Worm (Caenorhabditis elegans) whole organism, L2 larva: ENCODE measurements around the gene frpr-3.
A peak's percentile ranks its signal among the peaks of the same experiment; 100 is the strongest.

Source experiments
- C34F6.9 ChIP-seq: fragments of 150-350 bp; optimal IDR thresholded peaks from 2 replicates; lab custom pipeline; 2014; ENCODE audit warnings: missing biosample characterization, missing genetic modification characterization
- F13H6.1 ChIP-seq: sonication (generic microtip); optimal IDR thresholded peaks from 2 replicates; lab custom pipeline; 2016; ENCODE audit warnings: missing genetic modification characterization, missing compliant biosample characterization
- R02D3.7 ChIP-seq: fragments of 150-350 bp; optimal IDR thresholded peaks from 2 replicates; lab custom pipeline; 2014; ENCODE audit warnings: missing biosample characterization, missing genetic modification characterization
- Y55F3AM.14 ChIP-seq: fragments of 200-800 bp; sonication (Bioruptor generic); optimal IDR thresholded peaks from 2 replicates; lab custom pipeline; 2018; ENCODE audit warnings: mild to moderate bottlenecking, missing genetic modification characterization, missing compliant biosample characterization
- ZK546.5 ChIP-seq: sonication (generic microtip); optimal IDR thresholded peaks from 2 replicates; lab custom pipeline; 2017; ENCODE audit warnings: missing biosample characterization, missing genetic modification characterization
- alr-1 ChIP-seq: fragments of 150-350 bp; optimal IDR thresholded peaks from 2 replicates; lab custom pipeline; 2014; ENCODE audit warnings: missing biosample characterization, missing genetic modification characterization
- aly-2 ChIP-seq: fragments of 150-350 bp; optimal IDR thresholded peaks from 2 replicates; lab custom pipeline; 2014; ENCODE audit warnings: missing biosample characterization, missing genetic modification characterization
- ama-1 ChIP-seq: fragments of 150-350 bp; optimal IDR thresholded peaks from 2 replicates; lab custom pipeline; 2018; ENCODE audit warnings: inconsistent platforms
- blmp-1 ChIP-seq: sonication (generic microtip); optimal IDR thresholded peaks from 2 replicates; lab custom pipeline; 2017; ENCODE audit warnings: missing genetic modification characterization, mild to moderate bottlenecking, missing compliant biosample characterization, antibody characterized with exemption, moderate library complexity; ENCODE audit not compliant: insufficient read depth
- ceh-16 ChIP-seq: fragments of 150-350 bp; optimal IDR thresholded peaks from 2 replicates; lab custom pipeline; 2014; ENCODE audit warnings: missing biosample characterization, missing genetic modification characterization
- ceh-82 ChIP-seq: fragments of 150-350 bp; optimal IDR thresholded peaks from 2 replicates; lab custom pipeline; 2014; ENCODE audit warnings: missing biosample characterization, missing genetic modification characterization
- crh-2 ChIP-seq: sonication (generic microtip); optimal IDR thresholded peaks from 2 replicates; lab custom pipeline; 2017; ENCODE audit warnings: missing biosample characterization, missing genetic modification characterization
- dmd-4 ChIP-seq: sonication (generic microtip); optimal IDR thresholded peaks from 2 replicates; lab custom pipeline; 2017; ENCODE audit warnings: missing biosample characterization, missing genetic modification characterization
- egl-27 ChIP-seq: sonication (generic microtip); optimal IDR thresholded peaks from 3 replicates; lab custom pipeline; 2017; ENCODE audit warnings: missing biosample characterization, missing genetic modification reagents, missing genetic modification characterization
- elt-1 ChIP-seq: fragments of 150-350 bp; optimal IDR thresholded peaks from 2 replicates; lab custom pipeline; 2014; ENCODE audit warnings: missing biosample characterization, missing genetic modification characterization
- elt-3 ChIP-seq: sonication (generic microtip); optimal IDR thresholded peaks from 2 replicates; lab custom pipeline; 2017; ENCODE audit warnings: missing biosample characterization, missing genetic modification characterization
- fos-1 ChIP-seq: fragments of 150-350 bp; optimal IDR thresholded peaks from 2 replicates; lab custom pipeline; 2014; ENCODE audit warnings: missing biosample characterization, missing genetic modification characterization
- gmeb-1 ChIP-seq: fragments of 150-350 bp; optimal IDR thresholded peaks from 2 replicates; lab custom pipeline; 2014; ENCODE audit warnings: missing biosample characterization, missing genetic modification characterization
- lin-11 ChIP-seq: fragments of 150-350 bp; sonication (generic microtip); optimal IDR thresholded peaks from 2 replicates; lab custom pipeline; 2014; ENCODE audit warnings: missing biosample characterization, missing genetic modification characterization, inconsistent platforms, mixed read lengths
- lin-13 ChIP-seq: fragments of 150-350 bp; optimal IDR thresholded peaks from 2 replicates; lab custom pipeline; 2014; ENCODE audit warnings: missing biosample characterization, missing genetic modification reagents, missing genetic modification characterization
- lin-39 ChIP-seq: fragments of 150-350 bp; optimal IDR thresholded peaks from 2 replicates; lab custom pipeline; 2014; ENCODE audit warnings: missing biosample characterization, missing genetic modification reagents, missing genetic modification characterization
- lsy-2 ChIP-seq, 2 experiments: fragments of 150-350 bp in 1 of 2; sonication (generic microtip) in 1 of 2; optimal IDR thresholded peaks; 2 replicates each; lab custom pipeline; 2014 to 2017; ENCODE audit warnings: missing biosample characterization in 2 of 2, missing genetic modification characterization in 2 of 2
- mab-5 ChIP-seq: fragments of 150-350 bp; optimal IDR thresholded peaks from 2 replicates; lab custom pipeline; 2014; ENCODE audit warnings: missing biosample characterization, missing genetic modification characterization
- mbf-1 ChIP-seq: sonication (generic microtip); optimal IDR thresholded peaks from 2 replicates; lab custom pipeline; 2017; ENCODE audit warnings: missing biosample characterization, missing genetic modification characterization
- mdl-1 ChIP-seq, 2 experiments: fragments of 150-350 bp in 1 of 2; sonication (generic microtip) in 1 of 2; optimal IDR thresholded peaks; 2 replicates each; lab custom pipeline; 2017; ENCODE audit warnings: missing biosample characterization in 2 of 2, missing genetic modification characterization in 2 of 2
- nhr-10 ChIP-seq: sonication (generic microtip); optimal IDR thresholded peaks from 2 replicates; lab custom pipeline; 2017; ENCODE audit warnings: missing biosample characterization, missing genetic modification characterization
- nhr-11 ChIP-seq: fragments of 150-350 bp; optimal IDR thresholded peaks from 2 replicates; lab custom pipeline; 2014; ENCODE audit warnings: missing biosample characterization, missing genetic modification characterization
- nhr-12 ChIP-seq: fragments of 150-350 bp; optimal IDR thresholded peaks from 2 replicates; lab custom pipeline; 2014; ENCODE audit warnings: missing biosample characterization, missing genetic modification characterization
- nhr-129 ChIP-seq: fragments of 150-350 bp; optimal IDR thresholded peaks from 2 replicates; lab custom pipeline; 2014; ENCODE audit warnings: missing biosample characterization, missing genetic modification characterization
- nhr-21 ChIP-seq: fragments of 150-350 bp; optimal IDR thresholded peaks from 2 replicates; lab custom pipeline; 2014; ENCODE audit warnings: missing biosample characterization, missing genetic modification characterization
- nhr-23 ChIP-seq: fragments of 150-350 bp; optimal IDR thresholded peaks from 2 replicates; lab custom pipeline; 2014; ENCODE audit warnings: missing biosample characterization, missing genetic modification reagents, missing genetic modification characterization
- nhr-237 ChIP-seq: fragments of 150-350 bp; optimal IDR thresholded peaks from 2 replicates; lab custom pipeline; 2014; ENCODE audit warnings: missing biosample characterization, missing genetic modification characterization
- nhr-25 ChIP-seq: fragments of 150-350 bp; sonication (generic microtip); optimal IDR thresholded peaks from 3 replicates; lab custom pipeline; 2014; ENCODE audit warnings: missing biosample characterization, missing genetic modification characterization
- nhr-6 ChIP-seq: fragments of 150-350 bp; optimal IDR thresholded peaks from 2 replicates; lab custom pipeline; 2014; ENCODE audit warnings: missing biosample characterization, missing genetic modification characterization
- nhr-77 ChIP-seq: fragments of 150-350 bp; optimal IDR thresholded peaks from 2 replicates; lab custom pipeline; 2014; ENCODE audit warnings: missing biosample characterization, missing genetic modification characterization
- peb-1 ChIP-seq: fragments of 150-350 bp; optimal IDR thresholded peaks from 2 replicates; lab custom pipeline; 2014; ENCODE audit warnings: missing biosample characterization, missing genetic modification characterization
- sem-4 ChIP-seq: fragments of 150-350 bp; optimal IDR thresholded peaks from 2 replicates; lab custom pipeline; 2014; ENCODE audit warnings: missing biosample characterization, missing genetic modification reagents, missing genetic modification characterization
- skn-1 ChIP-seq: sonication (generic microtip); optimal IDR thresholded peaks from 2 replicates; lab custom pipeline; 2017; ENCODE audit warnings: missing biosample characterization, missing genetic modification characterization
- sma-3 ChIP-seq: sonication (generic microtip); optimal IDR thresholded peaks from 2 replicates; lab custom pipeline; 2016; ENCODE audit warnings: missing genetic modification reagents, missing genetic modification characterization, missing compliant biosample characterization
- sma-9 ChIP-seq, 2 experiments: fragments of 150-350 bp in 1 of 2; sonication (generic microtip) in 1 of 2; optimal IDR thresholded peaks; 2 replicates each; lab custom pipeline; 2014 to 2016; ENCODE audit warnings: missing genetic modification characterization in 2 of 2, mild to moderate bottlenecking in 1 of 2, missing biosample characterization in 1 of 2, missing compliant biosample characterization in 1 of 2, missing genetic modification reagents in 1 of 2, moderate library complexity in 1 of 2
- snpc-4 ChIP-seq: fragments of 150-350 bp; optimal IDR thresholded peaks from 2 replicates; lab custom pipeline; 2014; ENCODE audit warnings: missing biosample characterization, missing genetic modification characterization
- unc-39 ChIP-seq: fragments of 150-350 bp; optimal IDR thresholded peaks from 2 replicates; lab custom pipeline; 2014; ENCODE audit warnings: missing biosample characterization, missing genetic modification characterization
- unc-55 ChIP-seq: fragments of 150-350 bp; sonication (generic microtip); optimal IDR thresholded peaks from 3 replicates; lab custom pipeline; 2014; ENCODE audit warnings: missing biosample characterization, missing genetic modification reagents, missing genetic modification characterization
- unc-62 ChIP-seq: fragments of 150-350 bp; optimal IDR thresholded peaks from 2 replicates; lab custom pipeline; 2014; ENCODE audit warnings: missing biosample characterization, missing genetic modification reagents, missing genetic modification characterization
- zag-1 ChIP-seq: fragments of 150-350 bp; optimal IDR thresholded peaks from 2 replicates; lab custom pipeline; 2014; ENCODE audit warnings: missing biosample characterization, missing genetic modification characterization
- ztf-1 ChIP-seq: fragments of 200-800 bp; sonication (Bioruptor generic); conservative IDR thresholded peaks from 2 replicates; pipeline ENCODE4 v1.3.6; 2022; ENCODE audit warnings: missing genetic modification characterization, missing compliant biosample characterization
- ztf-11 ChIP-seq: sonication (generic microtip); optimal IDR thresholded peaks from 2 replicates; lab custom pipeline; 2017; ENCODE audit warnings: missing biosample characterization, missing genetic modification characterization
- ztf-4 ChIP-seq: fragments of 150-350 bp; optimal IDR thresholded peaks from 2 replicates; lab custom pipeline; 2014; ENCODE audit warnings: missing biosample characterization, missing genetic modification characterization

The frpr-3 gene

ce11 chrV:7728003-7728678 lies 42.9 kb upstream of the frpr-3 start:
- TF ChIP-seq sem-4 (peak; percentile 50), F13H6.1 (peak; percentile 94), lin-39 (tag; lab: Kevin White, UChicago) (no peak), nhr-77 (tag; lab: Kevin White, UChicago) (no peak), elt-1 (tag; lab: Kevin White, UChicago) (no peak), gmeb-1 (tag; lab: Kevin White, UChicago) (no peak), nhr-129 (tag; lab: Kevin White, UChicago) (peak; percentile 91), egl-27 (peak; percentile 42), lin-13 (GFP tag; lab: Kevin White, UChicago) (peak; percentile 71), Y55F3AM.14 (peak; percentile 88), elt-3 (tag; lab: Kevin White, UChicago) (no peak), lsy-2 (tag; optimal IDR thresholded peaks at IDR 0.05; lab: Kevin White, UChicago) (peak; percentile 51 to 75), ceh-82 (tag; lab: Kevin White, UChicago) (no peak), alr-1 (tag; lab: Kevin White, UChicago) (no peak), nhr-6 (tag; lab: Kevin White, UChicago) (no peak), mab-5 (tag; lab: Kevin White, UChicago) (peak; percentile 77), ZK546.5 (tag; lab: Kevin White, UChicago) (peak; percentile 8), ceh-16 (tag; lab: Kevin White, UChicago) (no peak), skn-1 (tag; lab: Kevin White, UChicago) (no peak), mdl-1 (tag; optimal IDR thresholded peaks at IDR 0.05; lab: Kevin White, UChicago) (peak; percentile 68), ztf-1 (GFP tag; lab: Robert Waterston, UW) (no peak), sma-9 (GFP tag; optimal IDR thresholded peaks at IDR 0.05; lab: Kevin White, UChicago) (peak; percentile 89), sma-9 (tag; optimal IDR thresholded peaks at IDR 0.05; lab: Kevin White, UChicago) (no peak), zag-1 (tag; lab: Kevin White, UChicago) (peak; percentile 93), blmp-1 (peak; percentile 85), nhr-11 (tag; lab: Kevin White, UChicago) (no peak), ztf-4 (peak; percentile 67), unc-62 (no peak), ztf-11 (tag; lab: Kevin White, UChicago) (no peak), crh-2 (tag; lab: Kevin White, UChicago) (peak; percentile 78), nhr-237 (no peak), nhr-21 (tag; lab: Kevin White, UChicago) (peak; percentile 44), R02D3.7 (tag; lab: Kevin White, UChicago) (no peak), nhr-23 (tag; lab: Kevin White, UChicago) (no peak), snpc-4 (tag; lab: Kevin White, UChicago) (no peak), unc-55 (GFP tag; lab: Kevin White, UChicago) (peak; percentile 88), dmd-4 (tag; lab: Kevin White, UChicago) (no peak), fos-1 (tag; lab: Kevin White, UChicago) (no peak), peb-1 (tag; lab: Kevin White, UChicago) (no peak), nhr-25 (tag; lab: Kevin White, UChicago) (peak; percentile 52), lin-11 (tag; lab: Kevin White, UChicago) (peak; percentile 41), mbf-1 (no peak), aly-2 (tag; lab: Kevin White, UChicago) (no peak), ama-1 (lab: Kevin White, UChicago) (no peak), nhr-10 (tag; lab: Kevin White, UChicago) (no peak), sma-3 (GFP tag; lab: Kevin White, UChicago) (no peak), unc-39 (tag; lab: Kevin White, UChicago) (no peak), nhr-12 (tag; lab: Kevin White, UChicago) (no peak), C34F6.9 (peak; percentile 94)
